Worm (Caenorhabditis elegans) whole organism, late embryonic: ENCODE results near the gene srp-2.

Experiments
- ceh-30 ChIP-seq: fragments of 150-350 bp; optimal IDR thresholded peaks from 2 replicates; lab custom pipeline; 2014; ENCODE audit warnings: missing biosample characterization, missing genetic modification characterization
- ceh-34 ChIP-seq: sonication (generic microtip); optimal IDR thresholded peaks from 2 replicates; lab custom pipeline; 2016; ENCODE audit warnings: mild to moderate bottlenecking, missing genetic modification characterization, missing compliant biosample characterization
- dmd-4 ChIP-seq: sonication (generic microtip); optimal IDR thresholded peaks from 2 replicates; lab custom pipeline; 2016; ENCODE audit warnings: borderline replicate concordance, missing genetic modification characterization, missing compliant biosample characterization
- dve-1 ChIP-seq: sonication (generic microtip); optimal IDR thresholded peaks from 2 replicates; lab custom pipeline; 2017; ENCODE audit warnings: antibody characterized with exemption, mild to moderate bottlenecking, missing genetic modification characterization, missing compliant biosample characterization
- fkh-10 ChIP-seq: fragments of 150-350 bp; optimal IDR thresholded peaks from 2 replicates; lab custom pipeline; 2014; ENCODE audit warnings: missing biosample characterization, missing genetic modification reagents, missing genetic modification characterization
- hlh-13 ChIP-seq: fragments of 200-800 bp; sonication (Bioruptor generic); optimal IDR thresholded peaks from 2 replicates; lab custom pipeline; 2018; ENCODE audit warnings: mild to moderate bottlenecking, missing genetic modification characterization, missing compliant biosample characterization
- lim-6 ChIP-seq: sonication (generic microtip); optimal IDR thresholded peaks from 2 replicates; lab custom pipeline; 2016; ENCODE audit warnings: missing genetic modification characterization, missing compliant biosample characterization
- pqm-1 ChIP-seq: sonication (generic microtip); optimal IDR thresholded peaks from 2 replicates; lab custom pipeline; 2016; ENCODE audit warnings: missing genetic modification characterization, missing compliant biosample characterization
- sdc-2 ChIP-seq: sonication (generic microtip); optimal IDR thresholded peaks from 2 replicates; lab custom pipeline; 2016; ENCODE audit warnings: missing genotype, missing genetic modification characterization, missing compliant biosample characterization
- tbx-7 ChIP-seq: sonication (generic microtip); optimal IDR thresholded peaks from 2 replicates; lab custom pipeline; 2016; ENCODE audit warnings: missing genotype, missing genetic modification characterization, missing compliant biosample characterization
- unc-42 ChIP-seq: sonication (generic microtip); optimal IDR thresholded peaks from 2 replicates; lab custom pipeline; 2016; ENCODE audit warnings: missing genotype, missing genetic modification characterization, missing compliant biosample characterization
- unc-86 ChIP-seq: sonication (generic microtip); optimal IDR thresholded peaks from 2 replicates; lab custom pipeline; 2016; ENCODE audit warnings: missing genetic modification characterization, missing compliant biosample characterization

The srp-2 gene

ce11 chrV:810281-810862 is 47.9 kb downstream of the srp-2 start, which contains the start of gene R13D11.4:
R13D11.4 (plus strand) TSS chrV:810812.
- TF ChIP-seq unc-42 (peak; percentile 74), ceh-34 (tag; lab: Kevin White, UChicago) (no peak)

DNA sequence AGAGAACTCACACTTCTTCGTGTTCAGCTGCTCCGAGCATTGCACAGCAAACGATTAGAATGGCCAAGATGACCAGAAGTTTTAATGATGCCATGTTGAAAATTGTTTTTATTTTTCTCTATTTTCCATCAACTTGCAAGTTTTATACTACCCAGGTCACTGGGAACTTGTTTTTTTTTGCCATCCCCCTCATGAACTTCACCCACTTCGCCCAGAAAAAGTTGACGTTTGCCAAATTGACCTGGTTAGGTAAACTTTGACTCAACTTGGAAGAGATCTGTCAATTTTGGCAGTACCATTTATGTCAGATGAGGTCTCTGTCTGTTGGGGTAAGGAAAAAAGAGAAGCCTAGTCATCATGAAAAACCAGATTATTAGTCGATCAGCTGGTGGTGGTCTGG is 50.7 kb downstream of the srp-2 start, which contains the start of gene R13D11.10:
TSS of gene R13D11.10 (minus strand) at position 101 of the 400 bp plus-strand sequence.
- TF ChIP-seq fkh-10 (GFP tag; lab: Kevin White, UChicago) (no peak), hlh-13 (GFP tag; lab: Kevin White, UChicago) (no peak), dmd-4 (no peak), ceh-30 (tag; lab: Kevin White, UChicago) (no peak), sdc-2 (tag; lab: Kevin White, UChicago) (no peak), lim-6 (tag; lab: Kevin White, UChicago) (no peak), pqm-1 (tag; lab: Kevin White, UChicago) (no peak), dve-1 (tag; lab: Kevin White, UChicago) (no peak), tbx-7 (tag; lab: Kevin White, UChicago) (no peak), unc-86 (tag; lab: Kevin White, UChicago) (no peak)
- TF ChIP-seq, all 69 proteins: peak for 0
